Worm (Caenorhabditis elegans) whole organism, young adult: ENCODE results near the gene ubc-6.

Experiments used
- F10E7.11 ChIP-seq: sonication (generic microtip); optimal IDR thresholded peaks from 2 replicates; lab custom pipeline; 2017; ENCODE audit warnings: mild to moderate bottlenecking, missing genetic modification characterization, moderate library complexity, missing compliant biosample characterization
- akir-1 ChIP-seq: fragments of 200-800 bp; sonication (Bioruptor generic); optimal IDR thresholded peaks from 2 replicates; lab custom pipeline; 2018; ENCODE audit warnings: mild to moderate bottlenecking, missing genetic modification characterization, moderate library complexity, missing compliant biosample characterization
- madf-3 ChIP-seq: fragments of 200-800 bp; sonication (Bioruptor generic); IDR thresholded peaks from 2 replicates; pipeline ENCODE4 v1.3.6; 2022; ENCODE audit warnings: missing genetic modification reagents, missing genetic modification characterization, missing compliant biosample characterization
- mes-4 ChIP-seq: sonication (generic microtip); optimal IDR thresholded peaks from 2 replicates; lab custom pipeline; 2016; ENCODE audit warnings: missing genotype, missing genetic modification characterization, missing compliant biosample characterization
- unc-130 ChIP-seq: sonication (generic microtip); optimal IDR thresholded peaks from 2 replicates; lab custom pipeline; 2016; ENCODE audit warnings: missing genetic modification reagents, missing genetic modification characterization, missing compliant biosample characterization

- TF ChIP-seq akir-1 = no peak
- TF ChIP-seq mes-4 = no peak
- TF ChIP-seq unc-130 (GFP tag; lab: Kevin White, UChicago) = no peak
- no peak for TF ChIP-seq F10E7.11 (tag; lab: Kevin White, UChicago)
- no peak for TF ChIP-seq madf-3 (GFP tag; lab: Robert Waterston, UW)
Observed at ce11 chrII:7432327-7432726, 46.7 kb upstream of the ubc-6 start, which contains the start of gene srd-54.
